Fruit fly (Drosophila melanogaster) whole organism, embryonic: Measurements from ENCODE around the gene e.

Experiments used
- ATbp ChIP-seq: fragments of 200-800 bp; sonication (Bioruptor generic); optimal IDR thresholded peaks from 2 replicates; lab custom pipeline; 2017; ENCODE audit warnings: missing biosample characterization, mild to moderate bottlenecking, missing genetic modification characterization, missing genetic modification reagents
- Antp ChIP-seq: fragments of 200-800 bp; sonication (Bioruptor generic); optimal IDR thresholded peaks from 3 replicates; lab custom pipeline; 2016; ENCODE audit warnings: missing biosample characterization, missing genetic modification characterization
- BEAF-32 ChIP-seq: fragments of 200-800 bp; sonication (Bioruptor generic); optimal IDR thresholded peaks from 3 replicates; lab custom pipeline; 2017; ENCODE audit warnings: missing biosample characterization, missing genetic modification characterization, mild to moderate bottlenecking, moderate library complexity, missing genetic modification reagents
- BtbVII ChIP-seq: fragments of 200-800 bp; sonication (Bioruptor generic); optimal IDR thresholded peaks from 3 replicates; lab custom pipeline; 2017; ENCODE audit warnings: missing biosample characterization, mild to moderate bottlenecking, missing genetic modification characterization
- CG10209 ChIP-seq: fragments of 200-800 bp; sonication (Bioruptor generic); optimal IDR thresholded peaks from 3 replicates; lab custom pipeline; 2017; ENCODE audit warnings: missing biosample characterization, mild to moderate bottlenecking, missing genetic modification characterization, missing genetic modification reagents
- CG10274 ChIP-seq: fragments of 200-800 bp; sonication (Bioruptor generic); optimal IDR thresholded peaks from 3 replicates; lab custom pipeline; 2017; ENCODE audit warnings: missing biosample characterization, mild to moderate bottlenecking, missing genetic modification characterization
- CG10654 ChIP-seq: fragments of 200-800 bp; sonication (Bioruptor generic); optimal IDR thresholded peaks from 2 replicates; lab custom pipeline; 2016; ENCODE audit warnings: missing biosample characterization, missing genetic modification characterization
- CG12219 ChIP-seq: fragments of 200-800 bp; sonication (Bioruptor generic); optimal IDR thresholded peaks from 3 replicates; lab custom pipeline; 2018; ENCODE audit warnings: missing biosample characterization, mild to moderate bottlenecking, missing genetic modification characterization
- CG15514 ChIP-seq: fragments of 200-800 bp; sonication (Bioruptor generic); optimal IDR thresholded peaks from 3 replicates; lab custom pipeline; 2017; ENCODE audit warnings: missing biosample characterization, missing genetic modification characterization, mild to moderate bottlenecking, moderate library complexity, missing genetic modification reagents
- CG15601 ChIP-seq: fragments of 200-800 bp; sonication (Bioruptor generic); optimal IDR thresholded peaks from 3 replicates; lab custom pipeline; 2019; ENCODE audit warnings: missing biosample characterization, mild to moderate bottlenecking, missing genetic modification characterization, moderate library complexity
- CG17361 ChIP-seq: fragments of 200-800 bp; sonication (Bioruptor generic); IDR thresholded peaks from 3 replicates; pipeline ENCODE4 v1.3.6; 2022; ENCODE audit warnings: missing biosample characterization, missing genetic modification characterization
- CG17568 ChIP-seq: fragments of 200-800 bp; sonication (Bioruptor generic); optimal IDR thresholded peaks from 2 replicates; lab custom pipeline; 2018; ENCODE audit warnings: missing biosample characterization, mild to moderate bottlenecking, missing genetic modification characterization, moderate library complexity
- CG18476 ChIP-seq: fragments of 200-800 bp; sonication (Bioruptor generic); optimal IDR thresholded peaks from 2 replicates; lab custom pipeline; 2016; ENCODE audit warnings: missing biosample characterization, mild to moderate bottlenecking, missing genetic modification characterization
- CG30403 ChIP-seq: fragments of 200-800 bp; sonication (Bioruptor generic); optimal IDR thresholded peaks from 3 replicates; lab custom pipeline; 2016; ENCODE audit warnings: missing biosample characterization, missing genetic modification characterization
- CG31388 ChIP-seq: fragments of 200-800 bp; sonication (Bioruptor generic); optimal IDR thresholded peaks from 2 replicates; lab custom pipeline; 2016; ENCODE audit warnings: missing biosample characterization, missing genetic modification characterization
- CG33213 ChIP-seq: fragments of 200-800 bp; sonication (Bioruptor generic); optimal IDR thresholded peaks from 3 replicates; lab custom pipeline; 2016; ENCODE audit warnings: missing biosample characterization, missing genetic modification characterization
- CG3847 ChIP-seq: fragments of 200-800 bp; sonication (Bioruptor generic); IDR thresholded peaks from 2 replicates; pipeline ENCODE4 v1.3.6; 2022; ENCODE audit warnings: missing biosample characterization, missing genetic modification characterization
- CG4424 ChIP-seq: fragments of 200-800 bp; sonication (Bioruptor generic); optimal IDR thresholded peaks from 3 replicates; lab custom pipeline; 2016; ENCODE audit warnings: missing biosample characterization, missing genetic modification characterization
- CG4730 ChIP-seq: fragments of 200-800 bp; sonication (Bioruptor generic); IDR thresholded peaks from 2 replicates; pipeline ENCODE4 v1.3.6; 2022; ENCODE audit warnings: missing biosample characterization, missing genetic modification characterization
- CG7357 ChIP-seq: fragments of 200-800 bp; sonication (Bioruptor generic); IDR thresholded peaks from 3 replicates; pipeline ENCODE4 v1.3.6; 2022; ENCODE audit warnings: missing biosample characterization, missing genetic modification characterization
- CG7556 ChIP-seq: fragments of 200-800 bp; sonication (Bioruptor generic); optimal IDR thresholded peaks from 2 replicates; lab custom pipeline; 2017; ENCODE audit warnings: missing biosample characterization, mild to moderate bottlenecking, missing genetic modification characterization
- CG9215 ChIP-seq: fragments of 200-800 bp; sonication (Bioruptor generic); IDR thresholded peaks from 2 replicates; pipeline ENCODE4 v1.3.6; 2022; ENCODE audit warnings: missing biosample characterization, missing genetic modification characterization
- CG9797 ChIP-seq: fragments of 200-800 bp; sonication (Bioruptor generic); optimal IDR thresholded peaks from 3 replicates; lab custom pipeline; 2018; ENCODE audit warnings: missing biosample characterization, mild to moderate bottlenecking, missing genetic modification characterization
- Dip3 ChIP-seq: fragments of 200-800 bp; sonication (Bioruptor generic); optimal IDR thresholded peaks from 3 replicates; lab custom pipeline; 2016; ENCODE audit warnings: missing biosample characterization, missing genetic modification characterization
- Drgx ChIP-seq: fragments of 200-800 bp; sonication (Bioruptor generic); IDR thresholded peaks from 2 replicates; pipeline ENCODE4 v1.3.6; 2022; ENCODE audit warnings: missing biosample characterization, missing genetic modification characterization
- HLH54F ChIP-seq: fragments of 200-800 bp; sonication (Bioruptor generic); optimal IDR thresholded peaks from 3 replicates; lab custom pipeline; 2016; ENCODE audit warnings: missing biosample characterization, missing genetic modification characterization
- HmgZ ChIP-seq: fragments of 200-800 bp; sonication (Bioruptor generic); optimal IDR thresholded peaks from 2 replicates; lab custom pipeline; 2018; ENCODE audit warnings: missing biosample characterization, mild to moderate bottlenecking, missing genetic modification characterization
- NC2α ChIP-seq: fragments of 200-800 bp; sonication (Bioruptor generic); optimal IDR thresholded peaks from 2 replicates; lab custom pipeline; 2016; ENCODE audit warnings: missing biosample characterization, missing genetic modification characterization
- Nf-YB ChIP-seq: fragments of 200-800 bp; sonication (Bioruptor generic); optimal IDR thresholded peaks from 3 replicates; lab custom pipeline; 2019; ENCODE audit warnings: missing biosample characterization, mild to moderate bottlenecking, missing genetic modification characterization, moderate library complexity
- Nf-YC ChIP-seq: fragments of 200-800 bp; optimal IDR thresholded peaks from 3 replicates; lab custom pipeline; 2019; ENCODE audit warnings: missing biosample characterization, mild to moderate bottlenecking, missing genetic modification characterization, moderate library complexity
- Poxn ChIP-seq: fragments of 200-800 bp; sonication (Bioruptor generic); IDR thresholded peaks from 2 replicates; pipeline ENCODE4 v1.3.6; 2022; ENCODE audit warnings: missing biosample characterization, missing genetic modification characterization
- Rfx ChIP-seq: fragments of 200-800 bp; sonication (Bioruptor generic); IDR thresholded peaks from 2 replicates; pipeline ENCODE4 v1.3.6; 2022; ENCODE audit warnings: missing biosample characterization, missing genetic modification characterization
- Six4 ChIP-seq: fragments of 200-800 bp; sonication (Bioruptor generic); optimal IDR thresholded peaks from 2 replicates; lab custom pipeline; 2016; ENCODE audit warnings: missing biosample characterization, missing genetic modification characterization
- Sry-β ChIP-seq: fragments of 200-800 bp; sonication (Bioruptor generic); optimal IDR thresholded peaks from 2 replicates; lab custom pipeline; 2018; ENCODE audit warnings: missing biosample characterization, mild to moderate bottlenecking, missing genetic modification characterization, moderate library complexity
- Xrp1 ChIP-seq: fragments of 200-800 bp; sonication (Bioruptor generic); IDR thresholded peaks from 2 replicates; pipeline ENCODE4 v1.3.6; 2022; ENCODE audit warnings: missing biosample characterization, missing genetic modification characterization
- esg ChIP-seq: fragments of 200-800 bp; sonication (Bioruptor generic); conservative IDR thresholded peaks from 2 replicates; pipeline ENCODE4 v1.3.6; 2022; ENCODE audit warnings: missing biosample characterization, missing genetic modification characterization
- ftz-f1 ChIP-seq: fragments of 200-800 bp; sonication (Bioruptor generic); optimal IDR thresholded peaks from 2 replicates; lab custom pipeline; 2016; ENCODE audit warnings: missing biosample characterization, missing genetic modification characterization
- gcm ChIP-seq: fragments of 200-800 bp; sonication (Bioruptor generic); optimal IDR thresholded peaks from 2 replicates; lab custom pipeline; 2019; ENCODE audit warnings: missing biosample characterization, mild to moderate bottlenecking, missing genetic modification characterization, moderate library complexity
- hb ChIP-seq: fragments of 200-800 bp; sonication (Bioruptor generic); IDR thresholded peaks from 3 replicates; pipeline ENCODE4 v1.3.6; 2022; ENCODE audit warnings: missing biosample characterization, missing genetic modification characterization; ENCODE audit not compliant: partially characterized antibody
- lilli ChIP-seq: fragments of 200-800 bp; sonication (Bioruptor generic); optimal IDR thresholded peaks from 3 replicates; lab custom pipeline; 2016; ENCODE audit warnings: missing biosample characterization, missing genetic modification characterization
- nerfin-2 ChIP-seq: fragments of 200-800 bp; sonication (Bioruptor generic); IDR thresholded peaks from 2 replicates; pipeline ENCODE4 v1.3.6; 2022; ENCODE audit warnings: missing biosample characterization, missing genetic modification characterization; ENCODE audit not compliant: partially characterized antibody
- p53 ChIP-seq: fragments of 200-800 bp; sonication (Bioruptor generic); optimal IDR thresholded peaks from 2 replicates; lab custom pipeline; 2016; ENCODE audit warnings: missing biosample characterization, missing genetic modification characterization
- rib ChIP-seq: fragments of 200-800 bp; sonication (Bioruptor generic); IDR thresholded peaks from 2 replicates; pipeline ENCODE4 v1.3.6; 2022; ENCODE audit warnings: missing biosample characterization, missing genetic modification characterization
- row ChIP-seq: fragments of 200-800 bp; sonication (Bioruptor generic); IDR thresholded peaks from 3 replicates; pipeline ENCODE4 v1.3.6; 2022; ENCODE audit warnings: missing biosample characterization, missing genetic modification characterization
- slbo ChIP-seq: fragments of 200-800 bp; sonication (Bioruptor generic); IDR thresholded peaks from 2 replicates; pipeline ENCODE4 v1.3.6; 2022; ENCODE audit warnings: missing biosample characterization, missing genetic modification characterization
- sqz ChIP-seq: fragments of 200-800 bp; sonication (Bioruptor generic); optimal IDR thresholded peaks from 3 replicates; lab custom pipeline; 2018; ENCODE audit warnings: missing biosample characterization, mild to moderate bottlenecking, missing genetic modification characterization
- tgo ChIP-seq: fragments of 200-800 bp; sonication (Bioruptor generic); IDR thresholded peaks from 3 replicates; pipeline ENCODE4 v1.3.6; 2022; ENCODE audit warnings: missing biosample characterization, missing genetic modification characterization
- unc-4 ChIP-seq: fragments of 200-800 bp; sonication (Bioruptor generic); IDR thresholded peaks from 2 replicates; pipeline ENCODE4 v1.3.6; 2022; ENCODE audit warnings: missing biosample characterization, missing genetic modification characterization; ENCODE audit not compliant: partially characterized antibody
- vnd ChIP-seq: fragments of 200-800 bp; sonication (Bioruptor generic); IDR thresholded peaks from 3 replicates; pipeline ENCODE4 v1.3.6; 2022; ENCODE audit warnings: missing biosample characterization, missing genetic modification characterization; ENCODE audit not compliant: partially characterized antibody

Gene e

dm6 chr3R:21186606-21187393 lies 50.2 kb downstream of the e start (continued):
- TF ChIP-seq Nf-YB (GFP tag; lab: Kevin White, UChicago): no peak
- TF ChIP-seq HmgZ (tag; lab: Kevin White, UChicago): no peak
- no peak for TF ChIP-seq Six4
- no peak for TF ChIP-seq unc-4 (GFP tag; lab: Robert Waterston, UW)
- no peak for TF ChIP-seq CG10654 (GFP tag; lab: Kevin White, UChicago)
- TF ChIP-seq BEAF-32 (GFP tag; lab: Kevin White, UChicago): no peak
- TF ChIP-seq CG9797 (GFP tag; lab: Kevin White, UChicago): no peak
- peak; percentile 64 for TF ChIP-seq CG7556 (GFP tag; lab: Kevin White, UChicago)
- TF ChIP-seq CG17361 (GFP tag; lab: Robert Waterston, UW): peak; percentile 48; the same call in 1 of the 3 replicates
- TF ChIP-seq p53: no peak
- TF ChIP-seq CG17568 (GFP tag; lab: Kevin White, UChicago): no peak
- no peak for TF ChIP-seq CG15514
- TF ChIP-seq tgo: peak; percentile 16; the same call in 2 of the 3 replicates
- TF ChIP-seq Drgx: no peak
- TF ChIP-seq hb: no peak
- no peak for TF ChIP-seq CG4730 (GFP tag; lab: Robert Waterston, UW)
- TF ChIP-seq sqz (GFP tag; lab: Kevin White, UChicago): no peak
- no peak for TF ChIP-seq CG31388 (GFP tag; lab: Kevin White, UChicago)
- peak; percentile 54 for TF ChIP-seq CG30403 (GFP tag; lab: Kevin White, UChicago)
- TF ChIP-seq Dip3 (GFP tag; lab: Kevin White, UChicago): no peak
- peak; percentile 45 for TF ChIP-seq CG18476 (GFP tag; lab: Kevin White, UChicago)
- TF ChIP-seq Rfx (GFP tag; lab: Robert Waterston, UW): no peak
- TF ChIP-seq row (GFP tag; lab: Robert Waterston, UW): peak; percentile 85
- TF ChIP-seq ATbp (GFP tag; lab: Kevin White, UChicago): peak; percentile 7
- TF ChIP-seq lilli (GFP tag; lab: Kevin White, UChicago): no peak
- TF ChIP-seq CG9215: 0 out of 2 replicates have a peak, but pooled peaks have one; percentile 15
- TF ChIP-seq HLH54F: no peak
- peak; percentile 17 for TF ChIP-seq CG10274 (GFP tag; lab: Kevin White, UChicago)
- peak; percentile 93 for TF ChIP-seq Sry-β (GFP tag; lab: Kevin White, UChicago)
- no peak for TF ChIP-seq CG33213 (GFP tag; lab: Kevin White, UChicago)
- TF ChIP-seq CG3847 (GFP tag; lab: Robert Waterston, UW): 0 out of 2 replicates have a peak, but pooled peaks have one; percentile 18
- no peak for TF ChIP-seq Poxn (GFP tag; lab: Robert Waterston, UW)
- TF ChIP-seq slbo: no peak; the same call in none of the 2 replicates
- TF ChIP-seq CG10209: peak; percentile 43
- no peak for TF ChIP-seq Nf-YC
- peak; percentile 22; the same call in 1 of the 2 replicates for TF ChIP-seq rib (GFP tag; lab: Robert Waterston, UW)
- TF ChIP-seq nerfin-2: no peak
- no peak for TF ChIP-seq gcm
- peak; percentile 39 for TF ChIP-seq CG4424
- TF ChIP-seq CG12219 (GFP tag; lab: Kevin White, UChicago): no peak
- no peak; the same call in 1 of the 2 replicates for TF ChIP-seq Xrp1 (GFP tag; lab: Robert Waterston, UW)
- TF ChIP-seq NC2α: no peak
- TF ChIP-seq BtbVII (GFP tag; lab: Kevin White, UChicago): no peak
- no peak for TF ChIP-seq vnd (GFP tag; lab: Robert Waterston, UW)
- TF ChIP-seq CG7357: no peak
- TF ChIP-seq esg: 0 out of 2 replicates have a peak, but pooled peaks have one; percentile 5
- TF ChIP-seq Antp (GFP tag; lab: Kevin White, UChicago): no peak
- no peak for TF ChIP-seq CG15601 (tag; lab: Kevin White, UChicago)
- peak; percentile 11 for TF ChIP-seq ftz-f1 (GFP tag; lab: Kevin White, UChicago)
